Fruit fly (Drosophila melanogaster) ovary, adult (tissue): Measurements from ENCODE around the gene Unc-115b.

Experiments
- CG17801 ChIP-seq: fragments of 200-800 bp; optimal IDR thresholded peaks from 2 replicates; lab custom pipeline; 2019; ENCODE audit warnings: missing biosample characterization, mild to moderate bottlenecking, missing genetic modification characterization, moderate library complexity; ENCODE audit not compliant: partially characterized antibody

The Unc-115b gene

dm6 chr3R:9637882-9638281, 54.7 kb downstream of the Unc-115b start, which contains the start of gene Dh44:
Gene Dh44, plus strand, starts transcription at chr3R:9638182.
- TF ChIP-seq CG17801 (GFP tag; lab: Kevin White, UChicago): no peak

dm6 chr3R:9637361-9637760, 55.2 kb downstream of the Unc-115b start, which contains the start of gene Scm:
Gene Scm, minus strand, starts transcription at chr3R:9637611.
- TF ChIP-seq CG17801 (GFP tag; lab: Kevin White, UChicago): peak; percentile 47
